Worm (Caenorhabditis elegans) whole organism, young adult: Measurements from ENCODE around the gene srz-29.
A peak's percentile ranks its signal among the peaks of the same experiment; 100 is the strongest.

Experiments
- B0019.2 ChIP-seq: fragments of 200-800 bp; sonication (Bioruptor generic); conservative IDR thresholded peaks from 2 replicates; pipeline ENCODE4 v1.3.6; 2022; ENCODE audit warnings: missing genetic modification reagents, missing genetic modification characterization, missing compliant biosample characterization
- B0336.3 ChIP-seq: fragments of 200-800 bp; sonication (Bioruptor generic); IDR thresholded peaks from 2 replicates; pipeline ENCODE4 v1.3.6; 2022; ENCODE audit warnings: missing genetic modification characterization, missing compliant biosample characterization
- F33H1.4 ChIP-seq: fragments of 200-800 bp; sonication (Bioruptor generic); IDR thresholded peaks from 2 replicates; pipeline ENCODE4 v1.3.6; 2022; ENCODE audit warnings: missing genetic modification reagents, missing genetic modification characterization, missing compliant biosample characterization
- F39B2.1 ChIP-seq: fragments of 200-800 bp; sonication (Bioruptor generic); IDR thresholded peaks from 2 replicates; pipeline ENCODE4 v1.3.6; 2022; ENCODE audit warnings: missing genetic modification reagents, missing genetic modification characterization, missing compliant biosample characterization
- F49E8.2 ChIP-seq: sonication (generic microtip); optimal IDR thresholded peaks from 3 replicates; lab custom pipeline; 2017; ENCODE audit warnings: missing genetic modification characterization, mild to moderate bottlenecking, missing compliant biosample characterization, antibody characterized with exemption, moderate library complexity; ENCODE audit not compliant: insufficient read depth
- F52B5.7 ChIP-seq: sonication (generic microtip); optimal IDR thresholded peaks from 2 replicates; lab custom pipeline; 2016; ENCODE audit warnings: mild to moderate bottlenecking, missing genetic modification characterization, missing compliant biosample characterization
- F57C9.4 ChIP-seq: sonication (generic microtip); optimal IDR thresholded peaks from 2 replicates; lab custom pipeline; 2017; ENCODE audit warnings: mild to moderate bottlenecking, missing genetic modification characterization, missing compliant biosample characterization
- Y53G8AR.9 ChIP-seq: fragments of 200-800 bp; sonication (Bioruptor generic); conservative IDR thresholded peaks from 2 replicates; pipeline ENCODE4 v1.3.6; 2022; ENCODE audit warnings: missing genetic modification reagents, missing genetic modification characterization, missing compliant biosample characterization
- Y95B8A.8 ChIP-seq: fragments of 200-800 bp; sonication (Bioruptor generic); IDR thresholded peaks from 2 replicates; pipeline ENCODE4 v1.3.6; 2022; ENCODE audit warnings: missing genetic modification reagents, missing genetic modification characterization, missing compliant biosample characterization
- akir-1 ChIP-seq: fragments of 200-800 bp; sonication (Bioruptor generic); optimal IDR thresholded peaks from 2 replicates; lab custom pipeline; 2018; ENCODE audit warnings: mild to moderate bottlenecking, missing genetic modification characterization, moderate library complexity, missing compliant biosample characterization
- ama-1 ChIP-seq, 3 experiments: fragments of 150-350 bp in 1 of 3; sonication (generic microtip) in 2 of 3; optimal IDR thresholded peaks; 2 replicates each; lab custom pipeline; 2014 to 2018; ENCODE audit warnings: missing biosample characterization in 2 of 3, missing genetic modification characterization in 2 of 3, missing genetic modification reagents in 2 of 3
- attf-5 ChIP-seq: fragments of 200-800 bp; sonication (Bioruptor generic); optimal IDR thresholded peaks from 2 replicates; lab custom pipeline; 2018; ENCODE audit warnings: mild to moderate bottlenecking, missing genetic modification characterization, missing compliant biosample characterization
- attf-6 ChIP-seq: fragments of 200-800 bp; sonication (Bioruptor generic); IDR thresholded peaks from 2 replicates; pipeline ENCODE4 v1.3.6; 2022; ENCODE audit warnings: missing genetic modification reagents, missing genetic modification characterization, missing compliant biosample characterization
- ccch-3 ChIP-seq: fragments of 200-800 bp; sonication (Bioruptor generic); optimal IDR thresholded peaks from 2 replicates; lab custom pipeline; 2018; ENCODE audit warnings: mild to moderate bottlenecking, missing genetic modification characterization, missing compliant biosample characterization
- cebp-2 ChIP-seq: fragments of 200-800 bp; sonication (Bioruptor generic); IDR thresholded peaks from 2 replicates; pipeline ENCODE4 v1.3.6; 2022; ENCODE audit warnings: missing genetic modification characterization, missing compliant biosample characterization
- ceh-58 ChIP-seq: fragments of 200-800 bp; sonication (Bioruptor generic); IDR thresholded peaks from 2 replicates; pipeline ENCODE4 v1.3.6; 2022; ENCODE audit warnings: missing genetic modification characterization, missing compliant biosample characterization
- ceh-91 ChIP-seq: fragments of 200-800 bp; sonication (Bioruptor generic); IDR thresholded peaks from 2 replicates; pipeline ENCODE4 v1.3.6; 2022; ENCODE audit warnings: missing genetic modification reagents, missing genetic modification characterization, missing compliant biosample characterization
- die-1 ChIP-seq: sonication (generic microtip); optimal IDR thresholded peaks from 2 replicates; lab custom pipeline; 2016; ENCODE audit warnings: missing genotype, mild to moderate bottlenecking, missing genetic modification characterization, missing compliant biosample characterization
- dox-1 ChIP-seq: fragments of 200-800 bp; sonication (Bioruptor generic); IDR thresholded peaks from 2 replicates; pipeline ENCODE4 v1.3.6; 2022; ENCODE audit warnings: missing genetic modification reagents, missing genetic modification characterization, missing compliant biosample characterization
- ekl-4 ChIP-seq: fragments of 200-800 bp; sonication (Bioruptor generic); IDR thresholded peaks from 2 replicates; pipeline ENCODE4 v1.3.6; 2022; ENCODE audit warnings: missing genetic modification reagents, missing genetic modification characterization, missing compliant biosample characterization
- gei-17 ChIP-seq: fragments of 200-800 bp; sonication (Bioruptor generic); optimal IDR thresholded peaks from 2 replicates; lab custom pipeline; 2018; ENCODE audit warnings: mild to moderate bottlenecking, missing genetic modification characterization, missing compliant biosample characterization
- him-1 ChIP-seq: sonication (generic microtip); optimal IDR thresholded peaks from 2 replicates; lab custom pipeline; 2016; ENCODE audit warnings: missing genotype, missing genetic modification reagents, missing genetic modification characterization, missing compliant biosample characterization
- hmg-1.2 ChIP-seq: fragments of 200-800 bp; sonication (Bioruptor generic); IDR thresholded peaks from 2 replicates; pipeline ENCODE4 v1.3.6; 2022; ENCODE audit warnings: missing genetic modification reagents, missing genetic modification characterization, missing compliant biosample characterization
- hrde-1 ChIP-seq: sonication (generic microtip); optimal IDR thresholded peaks from 2 replicates; lab custom pipeline; 2016; ENCODE audit warnings: missing genetic modification characterization, mild to moderate bottlenecking, missing compliant biosample characterization, moderate library complexity, missing genotype, missing genetic modification reagents, borderline replicate concordance
- hsf-1 ChIP-seq: fragments of 200-800 bp; sonication (Bioruptor generic); IDR thresholded peaks from 2 replicates; pipeline ENCODE4 v1.3.6; 2022; ENCODE audit warnings: missing genetic modification reagents, missing genetic modification characterization, missing compliant biosample characterization
- lsl-1 ChIP-seq: fragments of 200-800 bp; sonication (Bioruptor generic); optimal IDR thresholded peaks from 2 replicates; lab custom pipeline; 2018; ENCODE audit warnings: mild to moderate bottlenecking, missing genetic modification characterization, moderate library complexity, missing compliant biosample characterization
- madf-3 ChIP-seq: fragments of 200-800 bp; sonication (Bioruptor generic); IDR thresholded peaks from 2 replicates; pipeline ENCODE4 v1.3.6; 2022; ENCODE audit warnings: missing genetic modification reagents, missing genetic modification characterization, missing compliant biosample characterization
- madf-6 ChIP-seq: fragments of 200-800 bp; sonication (Bioruptor generic); IDR thresholded peaks from 2 replicates; pipeline ENCODE4 v1.3.6; 2022; ENCODE audit warnings: missing genetic modification reagents, missing genetic modification characterization, missing compliant biosample characterization
- mcd-1 ChIP-seq: fragments of 200-800 bp; sonication (Bioruptor generic); IDR thresholded peaks from 2 replicates; pipeline ENCODE4 v1.3.6; 2022; ENCODE audit warnings: missing genetic modification reagents, missing genetic modification characterization, missing compliant biosample characterization
- mxl-1 ChIP-seq: sonication (generic microtip); optimal IDR thresholded peaks from 2 replicates; lab custom pipeline; 2016; ENCODE audit warnings: missing genetic modification characterization, missing compliant biosample characterization
- nhr-120 ChIP-seq: fragments of 200-800 bp; sonication (Bioruptor generic); IDR thresholded peaks from 2 replicates; pipeline ENCODE4 v1.3.6; 2022; ENCODE audit warnings: missing genetic modification characterization, missing compliant biosample characterization
- nhr-90 ChIP-seq: sonication (generic microtip); optimal IDR thresholded peaks from 2 replicates; lab custom pipeline; 2016; ENCODE audit warnings: missing genotype, mild to moderate bottlenecking, missing genetic modification characterization, missing compliant biosample characterization
- pbrm-1 ChIP-seq: fragments of 200-800 bp; sonication (Bioruptor generic); IDR thresholded peaks from 2 replicates; pipeline ENCODE4 v1.3.6; 2022; ENCODE audit warnings: missing genetic modification reagents, missing genetic modification characterization, missing compliant biosample characterization
- rcor-1 ChIP-seq: fragments of 200-800 bp; sonication (Bioruptor generic); IDR thresholded peaks from 2 replicates; pipeline ENCODE4 v1.3.6; 2022; ENCODE audit warnings: missing genetic modification reagents, missing genetic modification characterization, missing compliant biosample characterization
- rec-8 ChIP-seq, 2 experiments: sonication (generic microtip); optimal IDR thresholded peaks; 2 replicates each; lab custom pipeline; 2016; ENCODE audit warnings: mild to moderate bottlenecking in 2 of 2, missing genetic modification characterization in 2 of 2, missing genetic modification reagents in 2 of 2, missing genotype in 2 of 2, missing biosample characterization in 1 of 2, missing compliant biosample characterization in 1 of 2, moderate library complexity in 1 of 2
- sdz-38 ChIP-seq: sonication (generic microtip); optimal IDR thresholded peaks from 2 replicates; lab custom pipeline; 2016; ENCODE audit warnings: missing genotype, missing genetic modification characterization, missing compliant biosample characterization
- sea-2 ChIP-seq: fragments of 200-800 bp; sonication (Bioruptor generic); IDR thresholded peaks from 2 replicates; pipeline ENCODE4 v1.3.6; 2022; ENCODE audit warnings: missing genetic modification characterization, missing compliant biosample characterization
- snpc-1.1 ChIP-seq: sonication (generic microtip); optimal IDR thresholded peaks from 2 replicates; lab custom pipeline; 2017; ENCODE audit warnings: missing genetic modification characterization, mild to moderate bottlenecking, missing compliant biosample characterization, antibody characterized with exemption, moderate library complexity, missing genotype, missing genetic modification reagents; ENCODE audit not compliant: insufficient read depth
- snpc-1.3 ChIP-seq: sonication (generic microtip); optimal IDR thresholded peaks from 2 replicates; lab custom pipeline; 2017; ENCODE audit warnings: missing genetic modification characterization, mild to moderate bottlenecking, missing compliant biosample characterization, antibody characterized with exemption, moderate library complexity, missing genotype, missing genetic modification reagents; ENCODE audit not compliant: insufficient read depth
- snpc-4 ChIP-seq, 5 experiments: fragments of 150-350 bp in 1 of 5; sonication (generic microtip) in 4 of 5; optimal IDR thresholded peaks; 2 replicates each; lab custom pipeline; 2014 to 2018; ENCODE audit warnings: missing genetic modification characterization in 5 of 5, missing biosample characterization in 3 of 5, antibody characterized with exemption in 2 of 5, mild to moderate bottlenecking in 2 of 5, missing compliant biosample characterization in 2 of 5, missing genotype in 2 of 5, moderate library complexity in 2 of 5, missing genetic modification reagents in 1 of 5
- somi-1 ChIP-seq: fragments of 200-800 bp; sonication (Bioruptor generic); optimal IDR thresholded peaks from 2 replicates; lab custom pipeline; 2018; ENCODE audit warnings: mild to moderate bottlenecking, missing genetic modification characterization, missing compliant biosample characterization
- xnd-1 ChIP-seq: sonication (generic microtip); optimal IDR thresholded peaks from 2 replicates; lab custom pipeline; 2016; ENCODE audit warnings: missing genotype, missing genetic modification reagents, missing genetic modification characterization, missing compliant biosample characterization
- zfh-2 ChIP-seq: fragments of 200-800 bp; sonication (Bioruptor generic); conservative IDR thresholded peaks from 2 replicates; pipeline ENCODE4 v1.3.6; 2022; ENCODE audit warnings: missing genetic modification reagents, missing genetic modification characterization, missing compliant biosample characterization
- zim-3 ChIP-seq: sonication (generic microtip); optimal IDR thresholded peaks from 2 replicates; lab custom pipeline; 2017; ENCODE audit warnings: mild to moderate bottlenecking, missing genetic modification characterization, moderate library complexity, missing compliant biosample characterization
- ztf-26 ChIP-seq: sonication (generic microtip); optimal IDR thresholded peaks from 2 replicates; lab custom pipeline; 2017; ENCODE audit warnings: missing genetic modification characterization, missing compliant biosample characterization

Gene srz-29

ce11 chrIV:13601428-13601827 is 44.3 kb downstream of the srz-29 start (continued):
- TF ChIP-seq B0019.2 (GFP tag; lab: Robert Waterston, UW) (no peak), ceh-91 (no peak), mxl-1 (tag; lab: Kevin White, UChicago) (no peak), madf-3 (GFP tag; lab: Robert Waterston, UW) (no peak), gei-17 (GFP tag; lab: Kevin White, UChicago) (no peak), rcor-1 (GFP tag; lab: Robert Waterston, UW) (peak; percentile 22; the same call in 1 of the 2 replicates), sdz-38 (tag; lab: Kevin White, UChicago) (no peak), cebp-2 (GFP tag; lab: Robert Waterston, UW) (0 out of 2 replicates have a peak, but pooled peaks have one; percentile 51), ceh-58 (GFP tag; lab: Robert Waterston, UW) (no peak), hsf-1 (GFP tag; lab: Robert Waterston, UW) (peak; percentile 46; the same call in 1 of the 2 replicates), nhr-120 (GFP tag; lab: Robert Waterston, UW) (no peak), rec-8 (tag; optimal IDR thresholded peaks at IDR 0.05; lab: Kevin White, UChicago) (no peak), F57C9.4 (tag; lab: Kevin White, UChicago) (no peak), hmg-1.2 (GFP tag; lab: Robert Waterston, UW) (peak; percentile 97), Y53G8AR.9 (GFP tag; lab: Robert Waterston, UW) (no peak), dox-1 (GFP tag; lab: Robert Waterston, UW) (peak; percentile 29; the same call in 1 of the 2 replicates), sea-2 (no peak), mcd-1 (GFP tag; lab: Robert Waterston, UW) (no peak)

ce11 chrIV:13600643-13601042 is 45.1 kb downstream of the srz-29 start:
- TF ChIP-seq snpc-1.3 (tag; lab: Kevin White, UChicago) (peak; percentile 76), F52B5.7 (tag; lab: Kevin White, UChicago) (no peak), B0336.3 (GFP tag; lab: Robert Waterston, UW) (no peak), xnd-1 (tag; lab: Kevin White, UChicago) (peak; percentile 25), akir-1 (GFP tag; lab: Kevin White, UChicago) (no peak), ztf-26 (tag; lab: Kevin White, UChicago) (no peak), him-1 (tag; lab: Kevin White, UChicago) (peak; percentile 57), pbrm-1 (GFP tag; lab: Robert Waterston, UW) (peak; percentile 80), hrde-1 (tag; lab: Kevin White, UChicago) (no peak), ama-1 (optimal IDR thresholded peaks at IDR 0.05; lab: Kevin White, UChicago) (no peak), ama-1 (GFP tag; optimal IDR thresholded peaks at IDR 0.05; lab: Kevin White, UChicago) (no peak), attf-5 (GFP tag; lab: Kevin White, UChicago) (no peak), snpc-4 (GFP tag; optimal IDR thresholded peaks at IDR 0.05; lab: Kevin White, UChicago) (peak; percentile 94), snpc-4 (tag; optimal IDR thresholded peaks at IDR 0.05; lab: Kevin White, UChicago) (peak; percentile 95 to 98 (median 96)), zim-3 (tag; lab: Kevin White, UChicago) (no peak), ccch-3 (GFP tag; lab: Kevin White, UChicago) (no peak), rcor-1 (GFP tag; lab: Robert Waterston, UW) (peak; percentile 14; the same call in 1 of the 2 replicates), F49E8.2 (tag; lab: Kevin White, UChicago) (peak; percentile 52), zfh-2 (no peak), F33H1.4 (no peak), dox-1 (GFP tag; lab: Robert Waterston, UW) (peak; percentile 34; the same call in 1 of the 2 replicates), nhr-90 (tag; lab: Kevin White, UChicago) (no peak), hmg-1.2 (GFP tag; lab: Robert Waterston, UW) (peak; percentile 84), snpc-1.1 (tag; lab: Kevin White, UChicago) (peak; percentile 94), ekl-4 (GFP tag; lab: Robert Waterston, UW) (no peak), somi-1 (GFP tag; lab: Kevin White, UChicago) (no peak), lsl-1 (GFP tag; lab: Kevin White, UChicago) (peak; percentile 43), Y95B8A.8 (no peak), F39B2.1 (GFP tag; lab: Robert Waterston, UW) (no peak), attf-6 (GFP tag; lab: Robert Waterston, UW) (peak; percentile 98), hsf-1 (GFP tag; lab: Robert Waterston, UW) (0 out of 2 replicates have a peak, but pooled peaks have one; percentile 41), die-1 (tag; lab: Kevin White, UChicago) (no peak), madf-6 (GFP tag; lab: Robert Waterston, UW) (peak; percentile 74)
